Worm (Caenorhabditis elegans) whole organism, L3 larva: ENCODE data around the gene C46G7.2.

Experiments used
- elt-2 ChIP-seq: sonication (generic microtip); optimal IDR thresholded peaks from 2 replicates; lab custom pipeline; 2016; ENCODE audit warnings: missing genetic modification reagents, mild to moderate bottlenecking, missing genetic modification characterization, missing compliant biosample characterization
- nhr-43 ChIP-seq: sonication (generic microtip); optimal IDR thresholded peaks from 2 replicates; lab custom pipeline; 2016; ENCODE audit warnings: mild to moderate bottlenecking, missing genetic modification characterization, missing compliant biosample characterization; ENCODE audit not compliant: poor library complexity, severe bottlenecking
- unc-39 ChIP-seq: sonication (generic microtip); optimal IDR thresholded peaks from 4 replicates; lab custom pipeline; 2017; ENCODE audit warnings: missing biosample characterization, missing genetic modification characterization

DNA sequence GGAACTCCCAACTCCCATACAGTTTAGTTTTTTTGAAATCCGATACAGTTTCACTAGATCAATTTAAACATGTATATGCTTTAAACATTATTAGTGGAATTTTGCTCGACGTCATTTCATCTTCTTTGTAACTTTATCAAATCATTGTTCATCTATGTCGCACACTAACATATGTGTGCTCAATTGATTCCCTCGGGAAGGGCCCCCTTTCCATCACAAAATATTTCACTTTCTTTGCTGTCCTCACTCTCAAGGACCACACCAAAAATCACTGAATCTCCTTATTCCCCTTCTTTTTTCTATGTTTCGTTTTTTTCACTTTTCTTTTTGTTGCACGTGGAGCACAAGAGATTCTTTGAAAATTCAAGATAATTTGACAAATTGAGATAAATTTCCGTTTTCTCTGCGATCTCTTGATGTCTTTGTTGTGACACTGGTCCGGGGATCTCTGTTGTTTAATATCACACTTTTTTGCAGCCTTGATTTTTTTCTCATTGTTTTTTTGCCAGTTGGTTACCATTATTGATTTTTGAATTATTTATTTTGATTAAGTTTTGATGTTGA is 32.3 kb downstream of the C46G7.2 start:
- TF ChIP-seq unc-39 (no peak), elt-2 (tag; lab: Kevin White, UChicago) (no peak), nhr-43 (tag; lab: Kevin White, UChicago) (no peak)
